Worm (Caenorhabditis elegans) whole organism, mixed stage, embryonic: ENCODE measurements around the gene M176.4.

Experiments
- M03D4.4 ChIP-seq: sonication (generic microtip); optimal IDR thresholded peaks from 2 replicates; lab custom pipeline; 2017; ENCODE audit warnings: mild to moderate bottlenecking, missing genetic modification characterization, missing compliant biosample characterization
- bed-3 ChIP-seq: fragments of 200-800 bp; sonication (Bioruptor generic); optimal IDR thresholded peaks from 3 replicates; lab custom pipeline; 2018; ENCODE audit warnings: mild to moderate bottlenecking, missing genetic modification characterization, moderate library complexity, missing compliant biosample characterization
- blmp-1 ChIP-seq: fragments of 150-350 bp; optimal IDR thresholded peaks from 2 replicates; lab custom pipeline; 2014; ENCODE audit warnings: missing biosample characterization, missing genetic modification characterization
- ceh-43 ChIP-seq: fragments of 200-800 bp; sonication (Bioruptor generic); optimal IDR thresholded peaks from 2 replicates; lab custom pipeline; 2018; ENCODE audit warnings: mild to moderate bottlenecking, missing genetic modification characterization, moderate library complexity, missing compliant biosample characterization
- ces-1 ChIP-seq: fragments of 150-350 bp; optimal IDR thresholded peaks from 2 replicates; lab custom pipeline; 2014; ENCODE audit warnings: missing biosample characterization, missing genetic modification reagents, missing genetic modification characterization
- cnd-1 ChIP-seq: fragments of 200-800 bp; sonication (Bioruptor generic); optimal IDR thresholded peaks from 2 replicates; lab custom pipeline; 2018; ENCODE audit warnings: mild to moderate bottlenecking, missing genetic modification characterization, missing compliant biosample characterization
- drap-1 ChIP-seq: fragments of 200-800 bp; sonication (Bioruptor generic); optimal IDR thresholded peaks from 3 replicates; lab custom pipeline; 2018; ENCODE audit warnings: mild to moderate bottlenecking, missing genetic modification characterization, missing compliant biosample characterization
- elt-1 ChIP-seq: sonication (generic microtip); optimal IDR thresholded peaks from 2 replicates; lab custom pipeline; 2017; ENCODE audit warnings: missing genetic modification characterization, mild to moderate bottlenecking, missing compliant biosample characterization, antibody characterized with exemption, moderate library complexity, borderline replicate concordance; ENCODE audit not compliant: insufficient read depth
- elt-3 ChIP-seq: fragments of 150-350 bp; optimal IDR thresholded peaks from 2 replicates; lab custom pipeline; 2014; ENCODE audit warnings: missing biosample characterization, missing genetic modification characterization
- flh-1 ChIP-seq: fragments of 200-800 bp; sonication (Bioruptor generic); optimal IDR thresholded peaks from 2 replicates; lab custom pipeline; 2018; ENCODE audit warnings: mild to moderate bottlenecking, missing genetic modification characterization, moderate library complexity, missing compliant biosample characterization
- ham-2 ChIP-seq: fragments of 200-800 bp; sonication (Bioruptor generic); optimal IDR thresholded peaks from 2 replicates; lab custom pipeline; 2018; ENCODE audit warnings: mild to moderate bottlenecking, missing genetic modification characterization, missing compliant biosample characterization
- lin-13 ChIP-seq: fragments of 150-350 bp; optimal IDR thresholded peaks from 2 replicates; lab custom pipeline; 2014; ENCODE audit warnings: missing biosample characterization, missing genetic modification characterization
- lin-32 ChIP-seq: fragments of 200-800 bp; sonication (Bioruptor generic); optimal IDR thresholded peaks from 2 replicates; lab custom pipeline; 2018; ENCODE audit warnings: mild to moderate bottlenecking, missing genetic modification characterization, missing compliant biosample characterization
- lsy-2 ChIP-seq: fragments of 150-350 bp; optimal IDR thresholded peaks from 2 replicates; lab custom pipeline; 2014; ENCODE audit warnings: missing biosample characterization, missing genetic modification characterization
- mab-5 ChIP-seq: fragments of 150-350 bp; optimal IDR thresholded peaks from 2 replicates; lab custom pipeline; 2014; ENCODE audit warnings: missing biosample characterization, missing genetic modification characterization
- mep-1 ChIP-seq: fragments of 150-350 bp; optimal IDR thresholded peaks from 2 replicates; lab custom pipeline; 2017; ENCODE audit warnings: missing biosample characterization, missing genetic modification reagents, missing genetic modification characterization, inconsistent platforms
- mls-2 ChIP-seq: sonication (generic microtip); optimal IDR thresholded peaks from 2 replicates; lab custom pipeline; 2016; ENCODE audit warnings: mild to moderate bottlenecking, missing genetic modification characterization, moderate library complexity, missing compliant biosample characterization
- nhr-12 ChIP-seq: fragments of 150-350 bp; optimal IDR thresholded peaks from 2 replicates; lab custom pipeline; 2014; ENCODE audit warnings: missing biosample characterization, missing genetic modification characterization
- nhr-2 ChIP-seq: fragments of 150-350 bp; optimal IDR thresholded peaks from 2 replicates; lab custom pipeline; 2014; ENCODE audit warnings: missing biosample characterization, missing genetic modification characterization
- nhr-237 ChIP-seq: fragments of 150-350 bp; optimal IDR thresholded peaks from 2 replicates; lab custom pipeline; 2014; ENCODE audit warnings: missing biosample characterization, missing genetic modification characterization
- nhr-28 ChIP-seq: fragments of 150-350 bp; optimal IDR thresholded peaks from 2 replicates; lab custom pipeline; 2014; ENCODE audit warnings: missing biosample characterization, missing genetic modification characterization
- nhr-76 ChIP-seq: sonication (generic microtip); optimal IDR thresholded peaks from 2 replicates; lab custom pipeline; 2017; ENCODE audit warnings: missing biosample characterization, missing genetic modification characterization
- pha-4 ChIP-seq: fragments of 150-350 bp; optimal IDR thresholded peaks from 2 replicates; lab custom pipeline; 2018; ENCODE audit warnings: missing biosample characterization, missing genetic modification reagents, missing genetic modification characterization
- sem-2 ChIP-seq: fragments of 200-800 bp; sonication (Bioruptor generic); optimal IDR thresholded peaks from 2 replicates; lab custom pipeline; 2018; ENCODE audit warnings: mild to moderate bottlenecking, missing genetic modification characterization, missing compliant biosample characterization
- snpc-4 ChIP-seq: fragments of 150-350 bp; optimal IDR thresholded peaks from 2 replicates; lab custom pipeline; 2014; ENCODE audit warnings: missing biosample characterization, missing genetic modification characterization
- sptf-1 ChIP-seq: sonication (generic microtip); optimal IDR thresholded peaks from 2 replicates; lab custom pipeline; 2017; ENCODE audit warnings: mild to moderate bottlenecking, missing genetic modification characterization, moderate library complexity, missing compliant biosample characterization
- tbx-8 ChIP-seq: fragments of 200-800 bp; sonication (Bioruptor generic); optimal IDR thresholded peaks from 2 replicates; lab custom pipeline; 2018; ENCODE audit warnings: mild to moderate bottlenecking, missing genetic modification characterization, moderate library complexity, missing compliant biosample characterization
- unc-120 ChIP-seq: sonication (generic microtip); optimal IDR thresholded peaks from 2 replicates; lab custom pipeline; 2017; ENCODE audit warnings: missing genetic modification characterization, missing compliant biosample characterization; ENCODE audit not compliant: poor library complexity, severe bottlenecking
- unc-62 ChIP-seq: fragments of 150-350 bp; optimal IDR thresholded peaks from 2 replicates; lab custom pipeline; 2014; ENCODE audit warnings: missing biosample characterization, missing genetic modification reagents, missing genetic modification characterization
- zip-8 ChIP-seq: fragments of 150-350 bp; optimal IDR thresholded peaks from 2 replicates; lab custom pipeline; 2014; ENCODE audit warnings: missing biosample characterization, missing genetic modification characterization
- ztf-11 ChIP-seq: fragments of 150-350 bp; optimal IDR thresholded peaks from 2 replicates; lab custom pipeline; 2014; ENCODE audit warnings: missing biosample characterization, missing genetic modification characterization

Gene M176.4

DNA sequence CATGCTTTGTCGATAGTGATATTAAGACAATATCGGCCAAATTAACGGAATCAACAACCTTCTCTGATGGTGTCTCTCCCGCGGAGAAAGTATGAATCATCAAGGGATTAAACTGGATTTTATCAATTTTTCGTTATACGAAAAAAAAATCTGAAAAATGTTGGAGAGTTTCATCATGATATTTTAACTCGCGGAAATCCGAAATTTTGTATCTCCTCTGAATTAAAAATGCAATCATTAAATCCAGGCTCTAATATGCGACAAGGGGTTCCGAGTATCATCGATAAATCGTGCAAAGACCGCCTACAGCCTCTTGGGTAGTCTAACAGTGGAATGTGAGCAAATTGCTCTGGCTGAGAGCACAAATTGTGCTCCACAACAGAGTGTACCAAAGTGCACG is 41.0 kb upstream of the M176.4 start, which contains the start of gene C06C3.10:
TSS of gene C06C3.10 (minus strand) at position 101 of the 400 bp plus-strand sequence.
- TF ChIP-seq elt-3 = no peak
- TF ChIP-seq lsy-2 (tag; lab: Kevin White, UChicago) = no peak
- no peak for TF ChIP-seq flh-1
- no peak for TF ChIP-seq nhr-28 (tag; lab: Kevin White, UChicago)
- no peak for TF ChIP-seq elt-1 (tag; lab: Kevin White, UChicago)
- TF ChIP-seq zip-8 (tag; lab: Kevin White, UChicago) = no peak
- TF ChIP-seq lin-13 = no peak
- no peak for TF ChIP-seq cnd-1
- no peak for TF ChIP-seq nhr-2
- TF ChIP-seq unc-120 (tag; lab: Kevin White, UChicago) = no peak
- no peak for TF ChIP-seq mls-2 (tag; lab: Kevin White, UChicago)
- no peak for TF ChIP-seq snpc-4 (tag; lab: Kevin White, UChicago)
- TF ChIP-seq bed-3 (GFP tag; lab: Kevin White, UChicago) = no peak
- TF ChIP-seq sem-2 = no peak
- TF ChIP-seq nhr-76 = no peak
- no peak for TF ChIP-seq M03D4.4 (tag; lab: Kevin White, UChicago)

DNA sequence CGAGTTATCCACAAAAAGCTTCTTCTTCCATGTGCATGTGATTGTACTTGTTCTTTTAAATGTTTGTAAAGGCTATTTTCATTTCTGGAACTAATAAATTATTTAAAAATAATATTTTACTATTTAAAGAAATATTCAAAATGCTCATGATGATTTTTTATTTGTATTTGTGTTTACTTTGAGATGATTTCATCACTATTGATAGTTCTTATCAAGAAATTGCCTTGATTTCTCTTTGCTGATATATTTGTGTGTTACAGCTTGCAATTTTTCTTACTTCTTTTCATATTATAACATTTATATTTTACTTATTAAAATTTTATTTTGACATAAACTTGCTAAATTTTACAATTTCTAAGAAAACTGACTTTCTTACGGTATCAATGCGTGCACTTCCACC is 40.0 kb upstream of the M176.4 start:
- TF ChIP-seq lin-32 (GFP tag; lab: Kevin White, UChicago) = no peak
- no peak for TF ChIP-seq snpc-4 (tag; lab: Kevin White, UChicago)
- no peak for TF ChIP-seq nhr-28 (tag; lab: Kevin White, UChicago)
- no peak for TF ChIP-seq elt-1 (tag; lab: Kevin White, UChicago)
- no peak for TF ChIP-seq ceh-43 (GFP tag; lab: Kevin White, UChicago)
- TF ChIP-seq tbx-8 (GFP tag; lab: Kevin White, UChicago) = no peak
- TF ChIP-seq ztf-11 (tag; lab: Kevin White, UChicago) = no peak
- no peak for TF ChIP-seq ces-1 (GFP tag; lab: Kevin White, UChicago)
- TF ChIP-seq ham-2 = no peak
- no peak for TF ChIP-seq sem-2
- no peak for TF ChIP-seq nhr-12
- no peak for TF ChIP-seq unc-62 (GFP tag; lab: Kevin White, UChicago)
- TF ChIP-seq elt-3 = no peak
- no peak for TF ChIP-seq blmp-1
- no peak for TF ChIP-seq mep-1 (tag; lab: Kevin White, UChicago)
- no peak for TF ChIP-seq pha-4 (tag; lab: Kevin White, UChicago)
- no peak for TF ChIP-seq nhr-2
- TF ChIP-seq flh-1 = no peak
- TF ChIP-seq, all 35 proteins: peak for 0

DNA sequence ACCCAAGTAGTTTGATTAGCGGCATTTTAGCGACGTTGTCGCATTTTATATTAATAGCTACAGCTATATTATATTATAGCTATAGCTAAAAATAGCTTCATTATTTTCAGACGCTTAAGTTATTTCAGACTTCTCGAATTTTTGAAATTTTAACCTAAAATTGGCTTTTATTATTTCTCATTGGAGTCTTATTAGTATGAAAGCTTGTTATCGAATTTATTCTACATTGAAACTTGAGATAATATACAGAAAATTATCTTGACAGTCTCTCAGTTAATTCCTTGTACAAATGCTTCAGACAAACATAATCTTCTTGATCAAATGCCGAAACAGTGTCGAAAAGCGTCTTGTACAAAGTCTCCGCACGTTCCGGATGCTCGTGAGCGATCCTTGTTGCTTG is 38.4 kb upstream of the M176.4 start, which contains the start of gene srh-48:
TSS of gene srh-48 (plus strand) at position 301 of the 400 bp plus-strand sequence.
- TF ChIP-seq mab-5 (tag; lab: Kevin White, UChicago) = no peak
- TF ChIP-seq zip-8 (tag; lab: Kevin White, UChicago) = no peak
- TF ChIP-seq nhr-76 = no peak
- TF ChIP-seq sptf-1 = no peak
- TF ChIP-seq nhr-12 = no peak
- no peak for TF ChIP-seq nhr-28 (tag; lab: Kevin White, UChicago)
- TF ChIP-seq ceh-43 (GFP tag; lab: Kevin White, UChicago) = no peak

ce11 chrII:9385241-9385640 is 32.9 kb upstream of the M176.4 start, which contains the start of gene C06C3.7:
C06C3.7 (plus strand) TSS chrII:9385541.
- TF ChIP-seq mls-2 (tag; lab: Kevin White, UChicago) = no peak
- TF ChIP-seq ces-1 (GFP tag; lab: Kevin White, UChicago) = no peak
- TF ChIP-seq nhr-12 = no peak
- no peak for TF ChIP-seq flh-1
- TF ChIP-seq ztf-11 (tag; lab: Kevin White, UChicago) = no peak
- TF ChIP-seq elt-1 (tag; lab: Kevin White, UChicago) = no peak
- TF ChIP-seq drap-1 (GFP tag; lab: Kevin White, UChicago) = no peak
- TF ChIP-seq lsy-2 (tag; lab: Kevin White, UChicago) = no peak
- no peak for TF ChIP-seq snpc-4 (tag; lab: Kevin White, UChicago)
- TF ChIP-seq unc-62 (GFP tag; lab: Kevin White, UChicago) = no peak
- no peak for TF ChIP-seq nhr-28 (tag; lab: Kevin White, UChicago)
- TF ChIP-seq, all 35 proteins: peak for 0

- no peak for TF ChIP-seq nhr-237 (tag; lab: Kevin White, UChicago)
- TF ChIP-seq mab-5 (tag; lab: Kevin White, UChicago) = no peak
- no peak for TF ChIP-seq M03D4.4 (tag; lab: Kevin White, UChicago)
- no peak for TF ChIP-seq mls-2 (tag; lab: Kevin White, UChicago)
Observed at ce11 chrII:9392724-9393123, 25.4 kb upstream of the M176.4 start, which contains the start of gene lido-17. lido-17 (minus strand) TSS chrII:9392824.
